Fruit fly (Drosophila melanogaster) whole organism, embryonic: Measurements from ENCODE around the gene Rad1.

Experiments
- Atf-2 ChIP-seq: fragments of 200-800 bp; sonication (Bioruptor generic); optimal IDR thresholded peaks from 2 replicates; lab custom pipeline; 2016; ENCODE audit warnings: missing biosample characterization, missing genetic modification characterization
- Awh ChIP-seq: fragments of 200-800 bp; sonication (Bioruptor generic); IDR thresholded peaks from 2 replicates; pipeline ENCODE4, ENCODE4 v1.3.6; 2022; ENCODE audit warnings: missing biosample characterization, missing genetic modification characterization
- CG11093 ChIP-seq: fragments of 200-800 bp; sonication (Bioruptor generic); IDR thresholded peaks from 3 replicates; pipeline ENCODE4 v1.3.6; 2022; ENCODE audit warnings: missing biosample characterization, missing genetic modification characterization
- CG12299 ChIP-seq: fragments of 200-800 bp; sonication (Bioruptor generic); optimal IDR thresholded peaks from 2 replicates; lab custom pipeline; 2018; ENCODE audit warnings: missing biosample characterization, mild to moderate bottlenecking, missing genetic modification characterization
- CG12744 ChIP-seq: fragments of 200-800 bp; sonication (Bioruptor generic); optimal IDR thresholded peaks from 2 replicates; lab custom pipeline; 2016; ENCODE audit warnings: missing biosample characterization, missing genetic modification characterization
- CG13775 ChIP-seq: fragments of 200-800 bp; sonication (Bioruptor generic); optimal IDR thresholded peaks from 3 replicates; lab custom pipeline; 2017; ENCODE audit warnings: missing biosample characterization, mild to moderate bottlenecking, missing genetic modification characterization
- CG1603 ChIP-seq: fragments of 200-800 bp; sonication (Bioruptor generic); optimal IDR thresholded peaks from 2 replicates; lab custom pipeline; 2019; ENCODE audit warnings: missing biosample characterization, mild to moderate bottlenecking, missing genetic modification characterization, moderate library complexity
- CG18619 ChIP-seq: fragments of 200-800 bp; sonication (Bioruptor generic); optimal IDR thresholded peaks from 3 replicates; lab custom pipeline; 2017; ENCODE audit warnings: missing biosample characterization, mild to moderate bottlenecking, missing genetic modification characterization
- CG30020 ChIP-seq: fragments of 200-800 bp; optimal IDR thresholded peaks from 2 replicates; lab custom pipeline; 2019; ENCODE audit warnings: missing biosample characterization, mild to moderate bottlenecking, missing genetic modification characterization, moderate library complexity
- CG30431 ChIP-seq: fragments of 200-800 bp; sonication (Bioruptor generic); optimal IDR thresholded peaks from 2 replicates; lab custom pipeline; 2017; ENCODE audit warnings: missing biosample characterization, missing genetic modification characterization
- CG33557 ChIP-seq: fragments of 200-800 bp; sonication (Bioruptor generic); optimal IDR thresholded peaks from 2 replicates; lab custom pipeline; 2019; ENCODE audit warnings: missing biosample characterization, mild to moderate bottlenecking, missing genetic modification characterization, moderate library complexity
- CG34376 ChIP-seq: fragments of 200-800 bp; sonication (Bioruptor generic); optimal IDR thresholded peaks from 2 replicates; lab custom pipeline; 2018; ENCODE audit warnings: missing biosample characterization, mild to moderate bottlenecking, missing genetic modification characterization
- CG6654 ChIP-seq: fragments of 200-800 bp; sonication (Bioruptor generic); optimal IDR thresholded peaks from 2 replicates; lab custom pipeline; 2017; ENCODE audit warnings: missing biosample characterization, mild to moderate bottlenecking, missing genetic modification characterization
- CG7372 ChIP-seq: fragments of 200-800 bp; sonication (Bioruptor generic); IDR thresholded peaks from 2 replicates; pipeline ENCODE4 v1.3.6; 2022; ENCODE audit warnings: missing biosample characterization, missing genetic modification characterization
- CG7745 ChIP-seq: fragments of 200-800 bp; sonication (Bioruptor generic); optimal IDR thresholded peaks from 2 replicates; lab custom pipeline; 2018; ENCODE audit warnings: missing biosample characterization, mild to moderate bottlenecking, missing genetic modification characterization, moderate library complexity
- CG7839 ChIP-seq: fragments of 200-800 bp; sonication (Bioruptor generic); optimal IDR thresholded peaks from 3 replicates; lab custom pipeline; 2018; ENCODE audit warnings: missing biosample characterization, mild to moderate bottlenecking, missing genetic modification characterization, moderate library complexity
- CG8359 ChIP-seq: fragments of 200-800 bp; sonication (Bioruptor generic); optimal IDR thresholded peaks from 2 replicates; lab custom pipeline; 2017; ENCODE audit warnings: missing biosample characterization, mild to moderate bottlenecking, missing genetic modification characterization, borderline replicate concordance
- CG9797 ChIP-seq: fragments of 200-800 bp; sonication (Bioruptor generic); optimal IDR thresholded peaks from 3 replicates; lab custom pipeline; 2018; ENCODE audit warnings: missing biosample characterization, mild to moderate bottlenecking, missing genetic modification characterization
- Camta ChIP-seq: fragments of 200-800 bp; sonication (Bioruptor generic); optimal IDR thresholded peaks from 2 replicates; lab custom pipeline; 2016; ENCODE audit warnings: missing biosample characterization, missing genetic modification characterization
- Dip2 ChIP-seq: fragments of 200-800 bp; sonication (Bioruptor generic); IDR thresholded peaks from 2 replicates; pipeline ENCODE4 v1.3.6; 2022; ENCODE audit warnings: missing biosample characterization, missing genetic modification characterization
- Dll ChIP-seq: fragments of 200-800 bp; sonication (Bioruptor generic); IDR thresholded peaks from 4 replicates; pipeline ENCODE4 v1.3.6; 2022; ENCODE audit warnings: missing biosample characterization, missing genetic modification characterization; ENCODE audit not compliant: partially characterized antibody
- E2f1 ChIP-seq: fragments of 200-800 bp; sonication (Bioruptor generic); IDR thresholded peaks from 2 replicates; pipeline ENCODE4 v1.3.6; 2022; ENCODE audit warnings: missing biosample characterization, missing genetic modification characterization
- Lim3 ChIP-seq: fragments of 200-800 bp; sonication (Bioruptor generic); IDR thresholded peaks from 2 replicates; pipeline ENCODE4 v1.3.6; 2022; ENCODE audit warnings: missing biosample characterization, missing genetic modification characterization
- Mad ChIP-seq: fragments of 200-800 bp; sonication (Bioruptor generic); optimal IDR thresholded peaks from 2 replicates; lab custom pipeline; 2016; ENCODE audit warnings: missing biosample characterization, missing genetic modification characterization
- Mes4 ChIP-seq: fragments of 200-800 bp; sonication (Bioruptor generic); optimal IDR thresholded peaks from 2 replicates; lab custom pipeline; 2016; ENCODE audit warnings: missing biosample characterization, missing genetic modification characterization
- Neu2 ChIP-seq: fragments of 200-800 bp; sonication (Bioruptor generic); optimal IDR thresholded peaks from 3 replicates; lab custom pipeline; 2016; ENCODE audit warnings: missing biosample characterization, missing genetic modification characterization, borderline replicate concordance
- NfI ChIP-seq: fragments of 200-800 bp; sonication (Bioruptor generic); optimal IDR thresholded peaks from 3 replicates; lab custom pipeline; 2018; ENCODE audit warnings: missing biosample characterization, mild to moderate bottlenecking, missing genetic modification characterization, moderate library complexity
- Opbp ChIP-seq: fragments of 200-800 bp; sonication (Bioruptor generic); IDR thresholded peaks from 3 replicates; pipeline ENCODE4 v1.3.6; 2022; ENCODE audit warnings: missing biosample characterization, missing genetic modification characterization; ENCODE audit not compliant: partially characterized antibody
- Ravus ChIP-seq: fragments of 200-800 bp; sonication (Bioruptor generic); IDR thresholded peaks from 2 replicates; pipeline ENCODE4 v1.3.6; 2022; ENCODE audit warnings: missing biosample characterization, missing genetic modification characterization
- Side ChIP-seq: fragments of 200-800 bp; sonication (Bioruptor generic); optimal IDR thresholded peaks from 2 replicates; lab custom pipeline; 2016; ENCODE audit warnings: missing biosample characterization, missing genetic modification characterization
- Ssrp ChIP-seq: fragments of 200-800 bp; sonication (Bioruptor generic); optimal IDR thresholded peaks from 2 replicates; lab custom pipeline; 2018; ENCODE audit warnings: missing biosample characterization, mild to moderate bottlenecking, missing genetic modification characterization, moderate library complexity
- Xbp1 ChIP-seq: fragments of 200-800 bp; sonication (Bioruptor generic); optimal IDR thresholded peaks from 3 replicates; lab custom pipeline; 2016; ENCODE audit warnings: missing biosample characterization, mild to moderate bottlenecking, missing genetic modification characterization
- ab ChIP-seq: fragments of 200-800 bp; sonication (Bioruptor generic); optimal IDR thresholded peaks from 2 replicates; lab custom pipeline; 2016; ENCODE audit warnings: missing biosample characterization, missing genetic modification characterization
- ac ChIP-seq: fragments of 200-800 bp; sonication (Bioruptor generic); optimal IDR thresholded peaks from 3 replicates; lab custom pipeline; 2017; ENCODE audit warnings: missing biosample characterization, mild to moderate bottlenecking, missing genetic modification characterization
- amos ChIP-seq: fragments of 200-800 bp; sonication (Bioruptor generic); IDR thresholded peaks from 2 replicates; pipeline ENCODE4 v1.3.6; 2022; ENCODE audit warnings: missing biosample characterization, missing genetic modification characterization; ENCODE audit not compliant: partially characterized antibody
- bab2 ChIP-seq: fragments of 200-800 bp; sonication (Bioruptor generic); optimal IDR thresholded peaks from 2 replicates; lab custom pipeline; 2016; ENCODE audit warnings: missing biosample characterization, missing genetic modification characterization
- bowl ChIP-seq: fragments of 200-800 bp; sonication (Bioruptor generic); IDR thresholded peaks from 2 replicates; pipeline ENCODE4 v1.3.6; 2022; ENCODE audit warnings: missing biosample characterization, missing genetic modification characterization
- bsh ChIP-seq, 2 experiments: fragments of 200-800 bp; sonication (Bioruptor generic); optimal IDR thresholded peaks; 2 replicates each; lab custom pipeline; 2017 to 2018; ENCODE audit warnings: mild to moderate bottlenecking in 2 of 2, missing biosample characterization in 2 of 2, missing genetic modification characterization in 2 of 2, moderate library complexity in 1 of 2
- btn ChIP-seq: fragments of 200-800 bp; sonication (Bioruptor generic); optimal IDR thresholded peaks from 2 replicates; lab custom pipeline; 2016; ENCODE audit warnings: missing biosample characterization, missing genetic modification characterization
- cas ChIP-seq: fragments of 200-800 bp; sonication (Bioruptor generic); IDR thresholded peaks from 2 replicates; pipeline ENCODE4 v1.3.6; 2022; ENCODE audit warnings: missing biosample characterization, missing genetic modification characterization
- ewg ChIP-seq: fragments of 200-800 bp; sonication (Bioruptor generic); optimal IDR thresholded peaks from 3 replicates; lab custom pipeline; 2017; ENCODE audit warnings: mild to moderate bottlenecking, missing biosample characterization, missing genetic modification reagents, missing genetic modification characterization
- fd102C ChIP-seq: fragments of 200-800 bp; sonication (Bioruptor generic); optimal IDR thresholded peaks from 2 replicates; lab custom pipeline; 2018; ENCODE audit warnings: missing biosample characterization, mild to moderate bottlenecking, missing genetic modification characterization, moderate library complexity
- fd96Cb ChIP-seq: fragments of 200-800 bp; sonication (Bioruptor generic); optimal IDR thresholded peaks from 2 replicates; lab custom pipeline; 2018; ENCODE audit warnings: missing biosample characterization, mild to moderate bottlenecking, missing genetic modification characterization, moderate library complexity
- ham ChIP-seq: fragments of 200-800 bp; sonication (Bioruptor generic); IDR thresholded peaks from 2 replicates; pipeline ENCODE4 v1.3.6; 2022; ENCODE audit warnings: missing biosample characterization, missing genetic modification characterization
- maf-S ChIP-seq: fragments of 200-800 bp; sonication (Bioruptor generic); optimal IDR thresholded peaks from 2 replicates; lab custom pipeline; 2016; ENCODE audit warnings: missing biosample characterization, missing genetic modification characterization
- nerfin-1 ChIP-seq: fragments of 200-800 bp; sonication (Bioruptor generic); optimal IDR thresholded peaks from 3 replicates; lab custom pipeline; 2019; ENCODE audit warnings: missing biosample characterization, mild to moderate bottlenecking, missing genetic modification characterization, moderate library complexity
- pfk ChIP-seq: fragments of 200-800 bp; sonication (Bioruptor generic); optimal IDR thresholded peaks from 2 replicates; lab custom pipeline; 2018; ENCODE audit warnings: missing biosample characterization, mild to moderate bottlenecking, missing genetic modification characterization, moderate library complexity
- slou ChIP-seq: fragments of 200-800 bp; sonication (Bioruptor generic); optimal IDR thresholded peaks from 3 replicates; lab custom pipeline; 2016; ENCODE audit warnings: missing biosample characterization, missing genetic modification characterization
- trh ChIP-seq: fragments of 200-800 bp; sonication (Bioruptor generic); optimal IDR thresholded peaks from 2 replicates; lab custom pipeline; 2016; ENCODE audit warnings: missing biosample characterization, missing genetic modification characterization
- tx ChIP-seq: fragments of 200-800 bp; sonication (Bioruptor generic); optimal IDR thresholded peaks from 2 replicates; lab custom pipeline; 2016; ENCODE audit warnings: missing biosample characterization, missing genetic modification characterization
- zfh1 ChIP-seq: fragments of 200-800 bp; sonication (Bioruptor generic); IDR thresholded peaks from 3 replicates; pipeline ENCODE4 v1.3.6; 2022; ENCODE audit warnings: missing biosample characterization, missing genetic modification characterization

Rad1 gene

DNA sequence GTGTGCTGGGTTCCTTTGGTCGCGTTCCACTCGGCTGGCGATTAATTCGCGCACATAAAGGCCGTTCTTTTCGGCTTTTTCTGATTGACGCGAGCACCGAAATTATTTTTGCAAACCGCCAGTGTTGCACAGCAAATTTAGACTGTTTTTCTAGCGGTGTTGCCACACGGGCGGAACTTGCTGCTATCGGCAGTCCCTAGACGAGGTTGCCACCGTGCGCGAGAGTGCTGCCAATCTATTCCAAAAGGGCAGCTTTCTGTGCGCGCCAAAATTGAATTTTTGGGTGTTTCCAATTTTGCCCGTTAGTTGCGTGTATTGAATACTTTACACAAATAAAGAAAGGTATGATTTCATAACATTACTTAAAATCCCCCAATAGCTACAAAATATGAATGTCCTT lies 10.4 kb upstream of the Rad1 start, which contains the start of gene Drp1 (continued):
- TF ChIP-seq CG9797 (GFP tag; lab: Kevin White, UChicago) (peak; percentile 54), ac (GFP tag; lab: Kevin White, UChicago) (no peak), slou (GFP tag; lab: Kevin White, UChicago) (peak; percentile 25), tx (GFP tag; lab: Kevin White, UChicago) (peak; percentile 14), CG33557 (GFP tag; lab: Kevin White, UChicago) (no peak), Atf-2 (GFP tag; lab: Kevin White, UChicago) (peak; percentile 18), nerfin-1 (tag; lab: Kevin White, UChicago) (peak; percentile 39), Dll (GFP tag; lab: Robert Waterston, UW) (peak; percentile 59; the same call in 3 of the 4 replicates), Xbp1 (GFP tag; lab: Kevin White, UChicago) (peak; percentile 57), Awh (no peak), Opbp (GFP tag; lab: Robert Waterston, UW) (peak; percentile 83), CG1603 (tag; lab: Kevin White, UChicago) (peak; percentile 90), ewg (GFP tag; lab: Kevin White, UChicago) (peak; percentile 12), ab (no peak), NfI (GFP tag; lab: Kevin White, UChicago) (peak; percentile 55), fd102C (GFP tag; lab: Kevin White, UChicago) (no peak), CG7839 (tag; lab: Kevin White, UChicago) (no peak), amos (peak; percentile 83), Ssrp (tag; lab: Kevin White, UChicago) (no peak), bsh (GFP tag; optimal IDR thresholded peaks at IDR 0.05; lab: Kevin White, UChicago) (peak in 1 of 2 experiments; percentile 18), pfk (GFP tag; lab: Kevin White, UChicago) (peak; percentile 3), Side (GFP tag; lab: Kevin White, UChicago) (peak; percentile 46), Neu2 (GFP tag; lab: Kevin White, UChicago) (no peak), CG18619 (peak; percentile 25), ham (no peak), CG8359 (GFP tag; lab: Kevin White, UChicago) (no peak), CG34376 (no peak), trh (GFP tag; lab: Kevin White, UChicago) (no peak), bowl (no peak), zfh1 (GFP tag; lab: Robert Waterston, UW) (peak; percentile 63; the same call in 1 of the 3 replicates), CG30020 (tag; lab: Kevin White, UChicago) (no peak), CG11093 (GFP tag; lab: Robert Waterston, UW) (no peak), CG6654 (GFP tag; lab: Kevin White, UChicago) (no peak), CG7372 (GFP tag; lab: Robert Waterston, UW) (peak; percentile 32; the same call in 1 of the 2 replicates), CG30431 (GFP tag; lab: Kevin White, UChicago) (no peak), Ravus (GFP tag; lab: Robert Waterston, UW) (no peak), cas (GFP tag; lab: Robert Waterston, UW) (peak; percentile 35; the same call in 1 of the 2 replicates), E2f1 (GFP tag; lab: Robert Waterston, UW) (peak; percentile 36; the same call in 1 of the 2 replicates), Mad (GFP tag; lab: Kevin White, UChicago) (peak; percentile 78), fd96Cb (no peak), CG7745 (tag; lab: Kevin White, UChicago) (no peak), CG12744 (GFP tag; lab: Kevin White, UChicago) (peak; percentile 43), CG12299 (tag; lab: Kevin White, UChicago) (peak; percentile 6), Lim3 (GFP tag; lab: Robert Waterston, UW) (no peak), btn (GFP tag; lab: Kevin White, UChicago) (no peak), bab2 (GFP tag; lab: Kevin White, UChicago) (peak; percentile 63), CG13775 (peak; percentile 15), Dip2 (GFP tag; lab: Robert Waterston, UW) (no peak), Mes4 (no peak), Camta (GFP tag; lab: Kevin White, UChicago) (peak; percentile 39), maf-S (peak; percentile 42)
